Worm (Caenorhabditis elegans): Measurements from ENCODE around the gene nuo-3.

ce11 chrIV:14838095-14838494, 40.8 kb upstream of the nuo-3 start:
- peak in 1 of 2 experiments; percentile 40 for TF ChIP-seq mdl-1 (tag; optimal IDR thresholded peaks at IDR 0.05)
- peak; percentile 82 for TF ChIP-seq tbx-2 (tag; optimal IDR thresholded peaks at IDR 0.05)
- peak; percentile 59 for TF ChIP-seq nhr-76 (tag; optimal IDR thresholded peaks at IDR 0.05)
- TF ChIP-seq ztf-11 (tag; optimal IDR thresholded peaks at IDR 0.05): peak in 1 of 2 experiments; percentile 85
- peak; percentile 49 for TF ChIP-seq zag-1 (tag; optimal IDR thresholded peaks at IDR 0.05)
- peak; percentile 93 for TF ChIP-seq nhr-90 (tag; optimal IDR thresholded peaks at IDR 0.05; ENCODE audit: poor library complexity)
- TF ChIP-seq nhr-11 (tag; optimal IDR thresholded peaks at IDR 0.05): no peak
- peak; percentile 58 for TF ChIP-seq zip-4 (GFP tag; optimal IDR thresholded peaks at IDR 0.05)
- TF ChIP-seq skn-1 (tag; optimal IDR thresholded peaks at IDR 0.05): peak; percentile 43
- no peak for TF ChIP-seq ama-1 (optimal IDR thresholded peaks at IDR 0.05)

Measured in whole organism, L1 larva.